Fruit fly (Drosophila melanogaster): ENCODE measurements around the gene He.

Gene He

dm6 chr2L:13972847-13973246, at the start of gene He:
He (minus strand) TSS chr2L:13972947.
- TF ChIP-seq CG11617 (GFP tag; optimal IDR thresholded peaks at IDR 0.05) (no peak), toe (GFP tag; optimal IDR thresholded peaks at IDR 0.05) (no peak), cnc (optimal IDR thresholded peaks at IDR 0.05) (no peak), kay (GFP tag; ENCODE audit: borderline replicate concordance) (no peak), tj (GFP tag; optimal IDR thresholded peaks at IDR 0.05) (no peak), CG1620 (GFP tag; optimal IDR thresholded peaks at IDR 0.05) (no peak), Mnt (GFP tag; optimal IDR thresholded peaks at IDR 0.05) (no peak), CG7101 (tag; optimal IDR thresholded peaks at IDR 0.05) (no peak), bab1 (GFP tag; optimal IDR thresholded peaks at IDR 0.05) (no peak), ovo (GFP tag; optimal IDR thresholded peaks at IDR 0.05) (no peak), cic (GFP tag; optimal IDR thresholded peaks at IDR 0.05) (no peak), CG33017 (tag; optimal IDR thresholded peaks at IDR 0.05) (no peak), Crg-1 (GFP tag; optimal IDR thresholded peaks at IDR 0.05) (no peak), CG14711 (tag; optimal IDR thresholded peaks at IDR 0.05) (no peak), CG12768 (GFP tag; optimal IDR thresholded peaks at IDR 0.05) (no peak), Clk (GFP tag; optimal IDR thresholded peaks at IDR 0.05) (no peak), pad (GFP tag; optimal IDR thresholded peaks at IDR 0.05) (no peak), Hr96 (GFP tag; optimal IDR thresholded peaks at IDR 0.05) (no peak), CG5204 (GFP tag; optimal IDR thresholded peaks at IDR 0.05) (no peak), CG7045 (GFP tag; optimal IDR thresholded peaks at IDR 0.05) (no peak)

- TF ChIP-seq cnc (optimal IDR thresholded peaks at IDR 0.05) (no peak), toe (GFP tag; optimal IDR thresholded peaks at IDR 0.05) (peak; percentile 20), bab1 (GFP tag; optimal IDR thresholded peaks at IDR 0.05) (peak; percentile 77), CG5204 (GFP tag; optimal IDR thresholded peaks at IDR 0.05) (peak; percentile 64), Crg-1 (GFP tag; optimal IDR thresholded peaks at IDR 0.05) (no peak), CG33017 (tag; optimal IDR thresholded peaks at IDR 0.05) (peak; percentile 93), pad (GFP tag; optimal IDR thresholded peaks at IDR 0.05) (peak; percentile 57), kay (GFP tag; ENCODE audit: borderline replicate concordance) (peak; percentile 67), CG7101 (tag; optimal IDR thresholded peaks at IDR 0.05) (peak; percentile 92), CG14711 (tag; optimal IDR thresholded peaks at IDR 0.05) (peak; percentile 88), CG1620 (GFP tag; optimal IDR thresholded peaks at IDR 0.05) (peak; percentile 20), tj (GFP tag; optimal IDR thresholded peaks at IDR 0.05) (peak; percentile 85), CG12768 (GFP tag; optimal IDR thresholded peaks at IDR 0.05) (peak; percentile 71), cic (GFP tag; optimal IDR thresholded peaks at IDR 0.05) (peak; percentile 28), CG7045 (GFP tag; optimal IDR thresholded peaks at IDR 0.05) (peak; percentile 94), CG11617 (GFP tag; optimal IDR thresholded peaks at IDR 0.05) (peak; percentile 81), Clk (GFP tag; optimal IDR thresholded peaks at IDR 0.05) (peak; percentile 32), ovo (GFP tag; optimal IDR thresholded peaks at IDR 0.05) (no peak), Mnt (GFP tag; optimal IDR thresholded peaks at IDR 0.05) (peak; percentile 38), Hr96 (GFP tag; optimal IDR thresholded peaks at IDR 0.05) (peak; percentile 29)
These were observed 49.5 kb upstream of the He start for dm6 chr2L:14022130-14022735.

- TF ChIP-seq Mnt (GFP tag; optimal IDR thresholded peaks at IDR 0.05) (no peak), Crg-1 (GFP tag; optimal IDR thresholded peaks at IDR 0.05) (no peak), Clk (GFP tag; optimal IDR thresholded peaks at IDR 0.05) (no peak), CG1620 (GFP tag; optimal IDR thresholded peaks at IDR 0.05) (no peak), CG7101 (tag; optimal IDR thresholded peaks at IDR 0.05) (no peak), cnc (optimal IDR thresholded peaks at IDR 0.05) (no peak), ovo (GFP tag; optimal IDR thresholded peaks at IDR 0.05) (peak; percentile 74), cic (GFP tag; optimal IDR thresholded peaks at IDR 0.05) (no peak), tj (GFP tag; optimal IDR thresholded peaks at IDR 0.05) (no peak), pad (GFP tag; optimal IDR thresholded peaks at IDR 0.05) (peak; percentile 98)
These were observed 48.9 kb upstream of the He start for dm6 chr2L:14021646-14022129.

dm6 chr2L:14020875-14021643, 48.3 kb upstream of the He start:
- TF ChIP-seq Clk (GFP tag; optimal IDR thresholded peaks at IDR 0.05) (no peak), CG5204 (GFP tag; optimal IDR thresholded peaks at IDR 0.05) (no peak), pad (GFP tag; optimal IDR thresholded peaks at IDR 0.05) (no peak), CG7045 (GFP tag; optimal IDR thresholded peaks at IDR 0.05) (no peak), CG7101 (tag; optimal IDR thresholded peaks at IDR 0.05) (peak; percentile 5), Hr96 (GFP tag; optimal IDR thresholded peaks at IDR 0.05) (no peak), kay (GFP tag; ENCODE audit: borderline replicate concordance) (peak; percentile 62), CG1620 (GFP tag; optimal IDR thresholded peaks at IDR 0.05) (no peak), cnc (optimal IDR thresholded peaks at IDR 0.05) (no peak)

- TF ChIP-seq Hr96 (GFP tag; optimal IDR thresholded peaks at IDR 0.05) = no peak
- peak; percentile 33 for TF ChIP-seq pad (GFP tag; optimal IDR thresholded peaks at IDR 0.05)
- peak; percentile 89 for TF ChIP-seq kay (GFP tag; ENCODE audit: borderline replicate concordance)
These were observed 47.8 kb upstream of the He start for dm6 chr2L:14020545-14020874.

dm6 chr2L:14020108-14020507, 47.4 kb upstream of the He start, which contains the start of gene NimC3:
NimC3 (minus strand) TSS chr2L:14020208.
- TF ChIP-seq Crg-1 (GFP tag; optimal IDR thresholded peaks at IDR 0.05) (no peak), bab1 (GFP tag; optimal IDR thresholded peaks at IDR 0.05) (no peak), CG5204 (GFP tag; optimal IDR thresholded peaks at IDR 0.05) (no peak), kay (GFP tag; ENCODE audit: borderline replicate concordance) (no peak), ovo (GFP tag; optimal IDR thresholded peaks at IDR 0.05) (no peak), CG7101 (tag; optimal IDR thresholded peaks at IDR 0.05) (no peak), CG14711 (tag; optimal IDR thresholded peaks at IDR 0.05) (no peak), CG12768 (GFP tag; optimal IDR thresholded peaks at IDR 0.05) (no peak), CG1620 (GFP tag; optimal IDR thresholded peaks at IDR 0.05) (no peak), tj (GFP tag; optimal IDR thresholded peaks at IDR 0.05) (no peak), Clk (GFP tag; optimal IDR thresholded peaks at IDR 0.05) (no peak), Hr96 (GFP tag; optimal IDR thresholded peaks at IDR 0.05) (no peak), CG33017 (tag; optimal IDR thresholded peaks at IDR 0.05) (no peak), CG11617 (GFP tag; optimal IDR thresholded peaks at IDR 0.05) (no peak), CG7045 (GFP tag; optimal IDR thresholded peaks at IDR 0.05) (no peak), cnc (optimal IDR thresholded peaks at IDR 0.05) (no peak), pad (GFP tag; optimal IDR thresholded peaks at IDR 0.05) (no peak), toe (GFP tag; optimal IDR thresholded peaks at IDR 0.05) (no peak), cic (GFP tag; optimal IDR thresholded peaks at IDR 0.05) (no peak)
